Fruit fly (Drosophila melanogaster) whole organism, prepupa: ENCODE measurements around the gene gkt.

Experiments used
- Blimp-1 ChIP-seq: fragments of 200-800 bp; sonication (Bioruptor generic); optimal IDR thresholded peaks from 3 replicates; lab custom pipeline; 2017; ENCODE audit warnings: missing biosample characterization, missing genetic modification characterization, mild to moderate bottlenecking, moderate library complexity, missing genetic modification reagents
- CG10631 ChIP-seq: fragments of 200-800 bp; sonication (Bioruptor generic); optimal IDR thresholded peaks from 2 replicates; lab custom pipeline; 2016; ENCODE audit warnings: missing biosample characterization, missing genetic modification characterization
- CG10669 ChIP-seq: fragments of 200-800 bp; sonication (Bioruptor generic); optimal IDR thresholded peaks from 3 replicates; lab custom pipeline; 2018; ENCODE audit warnings: missing biosample characterization, mild to moderate bottlenecking, missing genetic modification characterization, moderate library complexity
- CG11294 ChIP-seq: fragments of 200-800 bp; sonication (Bioruptor generic); IDR thresholded peaks from 2 replicates; pipeline ENCODE4 v1.3.6; 2022; ENCODE audit warnings: missing biosample characterization, missing genetic modification characterization
- CG11902 ChIP-seq: fragments of 200-800 bp; sonication (Bioruptor generic); optimal IDR thresholded peaks from 3 replicates; lab custom pipeline; 2016; ENCODE audit warnings: missing biosample characterization, missing genetic modification characterization
- CG15336 ChIP-seq: fragments of 200-800 bp; sonication (Bioruptor generic); IDR thresholded peaks from 2 replicates; pipeline ENCODE4 v1.3.6; 2022; ENCODE audit warnings: missing biosample characterization, missing genetic modification characterization
- CG1621 ChIP-seq: fragments of 200-800 bp; sonication (Bioruptor generic); optimal IDR thresholded peaks from 3 replicates; lab custom pipeline; 2018; ENCODE audit warnings: missing biosample characterization, mild to moderate bottlenecking, missing genetic modification characterization
- CG16779 ChIP-seq: fragments of 200-800 bp; sonication (Bioruptor generic); optimal IDR thresholded peaks from 3 replicates; lab custom pipeline; 2017; ENCODE audit warnings: missing biosample characterization, mild to moderate bottlenecking, missing genetic modification characterization
- CG3032 ChIP-seq: fragments of 200-800 bp; optimal IDR thresholded peaks from 2 replicates; lab custom pipeline; 2019; ENCODE audit warnings: missing biosample characterization, mild to moderate bottlenecking, missing genetic modification characterization, moderate library complexity
- CG31627 ChIP-seq: fragments of 200-800 bp; sonication (Bioruptor generic); optimal IDR thresholded peaks from 3 replicates; lab custom pipeline; 2016; ENCODE audit warnings: missing biosample characterization, missing genetic modification characterization
- CG32006 ChIP-seq: fragments of 200-800 bp; sonication (Bioruptor generic); optimal IDR thresholded peaks from 3 replicates; lab custom pipeline; 2017; ENCODE audit warnings: missing biosample characterization, mild to moderate bottlenecking, missing genetic modification characterization
- CG34406 ChIP-seq: fragments of 200-800 bp; sonication (Bioruptor generic); optimal IDR thresholded peaks from 3 replicates; lab custom pipeline; 2016; ENCODE audit warnings: missing biosample characterization, missing genetic modification characterization
- CG3919 ChIP-seq: fragments of 200-800 bp; sonication (Bioruptor generic); optimal IDR thresholded peaks from 3 replicates; lab custom pipeline; 2016; ENCODE audit warnings: missing biosample characterization, missing genetic modification characterization
- CG4318 ChIP-seq: fragments of 200-800 bp; sonication (Bioruptor generic); optimal IDR thresholded peaks from 3 replicates; lab custom pipeline; 2017; ENCODE audit warnings: missing biosample characterization, mild to moderate bottlenecking, missing genetic modification characterization
- CG6163 ChIP-seq: fragments of 200-800 bp; sonication (Bioruptor generic); IDR thresholded peaks from 3 replicates; pipeline ENCODE4 v1.3.6; 2022; ENCODE audit warnings: missing biosample characterization, missing genetic modification characterization
- CG6276 ChIP-seq: fragments of 200-800 bp; sonication (Bioruptor generic); optimal IDR thresholded peaks from 2 replicates; lab custom pipeline; 2017; ENCODE audit warnings: missing biosample characterization, mild to moderate bottlenecking, missing genetic modification characterization
- CG6792 ChIP-seq: fragments of 200-800 bp; sonication (Bioruptor generic); optimal IDR thresholded peaks from 3 replicates; lab custom pipeline; 2016; ENCODE audit warnings: missing biosample characterization, missing genetic modification characterization
- CG6808 ChIP-seq: fragments of 200-800 bp; sonication (Bioruptor generic); optimal IDR thresholded peaks from 3 replicates; lab custom pipeline; 2017; ENCODE audit warnings: missing biosample characterization, missing genetic modification characterization, mild to moderate bottlenecking, moderate library complexity, missing genetic modification reagents
- CG8119 ChIP-seq: fragments of 200-800 bp; sonication (Bioruptor generic); IDR thresholded peaks from 3 replicates; pipeline ENCODE4 v1.3.6; 2022; ENCODE audit warnings: missing biosample characterization, missing genetic modification characterization
- CG8319 ChIP-seq: fragments of 200-800 bp; sonication (Bioruptor generic); optimal IDR thresholded peaks from 3 replicates; lab custom pipeline; 2016; ENCODE audit warnings: missing biosample characterization, missing genetic modification characterization
- CG8632 ChIP-seq: fragments of 200-800 bp; sonication (Bioruptor generic); optimal IDR thresholded peaks from 3 replicates; lab custom pipeline; 2016; ENCODE audit warnings: missing biosample characterization, missing genetic modification characterization
- CG9139 ChIP-seq: fragments of 200-800 bp; sonication (Bioruptor generic); optimal IDR thresholded peaks from 3 replicates; lab custom pipeline; 2017; ENCODE audit warnings: missing biosample characterization, mild to moderate bottlenecking, missing genetic modification characterization
- Eip78C ChIP-seq: fragments of 200-800 bp; sonication (Bioruptor generic); peaks from one replicate; lab custom pipeline; 2016; ENCODE audit warnings: missing biosample characterization, missing genetic modification characterization
- Ets21C ChIP-seq: fragments of 200-800 bp; sonication (Bioruptor generic); optimal IDR thresholded peaks from 3 replicates; lab custom pipeline; 2016; ENCODE audit warnings: missing biosample characterization, missing genetic modification characterization
- Gug ChIP-seq: fragments of 200-800 bp; sonication (Bioruptor generic); IDR thresholded peaks from 2 replicates; pipeline ENCODE4 v1.3.6; 2022; ENCODE audit warnings: missing biosample characterization, missing genetic modification characterization
- Hr38 ChIP-seq: sonication (Bioruptor generic); optimal IDR thresholded peaks from 2 replicates; lab custom pipeline; 2016; ENCODE audit warnings: missing biosample characterization, missing genetic modification characterization
- Hr39 ChIP-seq: fragments of 200-800 bp; sonication (Bioruptor generic); optimal IDR thresholded peaks from 2 replicates; lab custom pipeline; 2016; ENCODE audit warnings: missing biosample characterization, missing genetic modification characterization
- Hr4 ChIP-seq: fragments of 200-800 bp; sonication (Bioruptor generic); optimal IDR thresholded peaks from 3 replicates; lab custom pipeline; 2016; ENCODE audit warnings: missing biosample characterization, missing genetic modification characterization
- Lpt ChIP-seq: fragments of 200-800 bp; sonication (Bioruptor generic); optimal IDR thresholded peaks from 3 replicates; lab custom pipeline; 2016; ENCODE audit warnings: missing biosample characterization, missing genetic modification characterization
- OdsH ChIP-seq: fragments of 200-800 bp; sonication (Bioruptor generic); optimal IDR thresholded peaks from 3 replicates; lab custom pipeline; 2016; ENCODE audit warnings: missing biosample characterization, missing genetic modification characterization
- Smox ChIP-seq: fragments of 200-800 bp; sonication (Bioruptor generic); optimal IDR thresholded peaks from 3 replicates; lab custom pipeline; 2016; ENCODE audit warnings: missing biosample characterization, missing genetic modification characterization
- Sox102F ChIP-seq: fragments of 200-800 bp; sonication (Bioruptor generic); optimal IDR thresholded peaks from 2 replicates; lab custom pipeline; 2016; ENCODE audit warnings: missing biosample characterization, mild to moderate bottlenecking, missing genetic modification characterization
- Sox14 ChIP-seq: fragments of 200-800 bp; sonication (Bioruptor generic); optimal IDR thresholded peaks from 3 replicates; lab custom pipeline; 2016; ENCODE audit warnings: missing biosample characterization, missing genetic modification characterization
- Sox15 ChIP-seq: fragments of 200-800 bp; sonication (Bioruptor generic); optimal IDR thresholded peaks from 3 replicates; lab custom pipeline; 2016; ENCODE audit warnings: missing biosample characterization, missing genetic modification characterization
- achi ChIP-seq: fragments of 200-800 bp; sonication (Bioruptor generic); optimal IDR thresholded peaks from 3 replicates; lab custom pipeline; 2016; ENCODE audit warnings: missing biosample characterization, missing genetic modification characterization
- acj6 ChIP-seq: fragments of 200-800 bp; sonication (Bioruptor generic); optimal IDR thresholded peaks from 3 replicates; lab custom pipeline; 2016; ENCODE audit warnings: missing biosample characterization, missing genetic modification characterization
- dac ChIP-seq: fragments of 200-800 bp; sonication (Bioruptor generic); optimal IDR thresholded peaks from 2 replicates; lab custom pipeline; 2017; ENCODE audit warnings: missing biosample characterization, mild to moderate bottlenecking, missing genetic modification characterization
- eg ChIP-seq: fragments of 200-800 bp; sonication (Bioruptor generic); IDR thresholded peaks from 3 replicates; pipeline ENCODE4 v1.3.6; 2022; ENCODE audit warnings: missing biosample characterization, missing genetic modification characterization
- esn ChIP-seq: fragments of 200-800 bp; sonication (Bioruptor generic); optimal IDR thresholded peaks from 2 replicates; lab custom pipeline; 2016; ENCODE audit warnings: missing biosample characterization, mild to moderate bottlenecking, missing genetic modification characterization, moderate library complexity
- fd59A ChIP-seq: fragments of 200-800 bp; sonication (Bioruptor generic); optimal IDR thresholded peaks from 2 replicates; lab custom pipeline; 2017; ENCODE audit warnings: missing biosample characterization, mild to moderate bottlenecking, missing genetic modification characterization, missing genetic modification reagents
- fd85E ChIP-seq: fragments of 200-800 bp; sonication (Bioruptor generic); optimal IDR thresholded peaks from 3 replicates; lab custom pipeline; 2016; ENCODE audit warnings: missing biosample characterization, missing genetic modification characterization
- fkh ChIP-seq: fragments of 200-800 bp; sonication (Bioruptor generic); optimal IDR thresholded peaks from 3 replicates; lab custom pipeline; 2017; ENCODE audit warnings: missing biosample characterization, mild to moderate bottlenecking, missing genetic modification characterization, moderate library complexity
- lz ChIP-seq: fragments of 200-800 bp; sonication (Bioruptor generic); optimal IDR thresholded peaks from 3 replicates; lab custom pipeline; 2016; ENCODE audit warnings: missing biosample characterization, missing genetic modification characterization
- net ChIP-seq: fragments of 200-800 bp; sonication (Bioruptor generic); optimal IDR thresholded peaks from 3 replicates; lab custom pipeline; 2016; ENCODE audit warnings: missing biosample characterization, missing genetic modification characterization
- salr ChIP-seq, 2 experiments: fragments of 200-800 bp; sonication (Bioruptor generic); optimal IDR thresholded peaks; 3 replicates each; lab custom pipeline; 2016 to 2018; ENCODE audit warnings: missing biosample characterization in 2 of 2, missing genetic modification characterization in 2 of 2, mild to moderate bottlenecking in 1 of 2
- ss ChIP-seq, 2 experiments: fragments of 200-800 bp; sonication (Bioruptor generic); optimal IDR thresholded peaks; 2 replicates in 1 of 2; 3 replicates in 1 of 2; lab custom pipeline; 2017 to 2018; ENCODE audit warnings: mild to moderate bottlenecking in 2 of 2, missing biosample characterization in 2 of 2, missing genetic modification characterization in 2 of 2, moderate library complexity in 1 of 2

gkt gene

dm6 chr2L:3151657-3152056 is 8.1 kb upstream of the gkt start (continued):
- no peak for TF ChIP-seq ss (GFP tag; optimal IDR thresholded peaks at IDR 0.05; lab: Kevin White, UChicago)
- TF ChIP-seq CG3032 (tag; lab: Kevin White, UChicago), result peak; percentile 14
- no peak for TF ChIP-seq net
- no peak for TF ChIP-seq CG6276 (GFP tag; lab: Kevin White, UChicago)
- no peak for TF ChIP-seq fd85E (GFP tag; lab: Kevin White, UChicago)
- TF ChIP-seq CG10669 (GFP tag; lab: Kevin White, UChicago), result no peak
- peak; percentile 38 for TF ChIP-seq Sox14 (GFP tag; lab: Kevin White, UChicago)
- peak; percentile 28 for TF ChIP-seq Smox (GFP tag; lab: Kevin White, UChicago)
- TF ChIP-seq achi (GFP tag; lab: Kevin White, UChicago), result no peak
- TF ChIP-seq Eip78C, result peak; percentile 78
- peak; percentile 42 for TF ChIP-seq CG10631 (GFP tag; lab: Kevin White, UChicago)
- no peak for TF ChIP-seq CG16779 (tag; lab: Kevin White, UChicago)
- TF ChIP-seq Sox102F (GFP tag; lab: Kevin White, UChicago), result no peak
- TF ChIP-seq, all 60 proteins: peak for 20

DNA sequence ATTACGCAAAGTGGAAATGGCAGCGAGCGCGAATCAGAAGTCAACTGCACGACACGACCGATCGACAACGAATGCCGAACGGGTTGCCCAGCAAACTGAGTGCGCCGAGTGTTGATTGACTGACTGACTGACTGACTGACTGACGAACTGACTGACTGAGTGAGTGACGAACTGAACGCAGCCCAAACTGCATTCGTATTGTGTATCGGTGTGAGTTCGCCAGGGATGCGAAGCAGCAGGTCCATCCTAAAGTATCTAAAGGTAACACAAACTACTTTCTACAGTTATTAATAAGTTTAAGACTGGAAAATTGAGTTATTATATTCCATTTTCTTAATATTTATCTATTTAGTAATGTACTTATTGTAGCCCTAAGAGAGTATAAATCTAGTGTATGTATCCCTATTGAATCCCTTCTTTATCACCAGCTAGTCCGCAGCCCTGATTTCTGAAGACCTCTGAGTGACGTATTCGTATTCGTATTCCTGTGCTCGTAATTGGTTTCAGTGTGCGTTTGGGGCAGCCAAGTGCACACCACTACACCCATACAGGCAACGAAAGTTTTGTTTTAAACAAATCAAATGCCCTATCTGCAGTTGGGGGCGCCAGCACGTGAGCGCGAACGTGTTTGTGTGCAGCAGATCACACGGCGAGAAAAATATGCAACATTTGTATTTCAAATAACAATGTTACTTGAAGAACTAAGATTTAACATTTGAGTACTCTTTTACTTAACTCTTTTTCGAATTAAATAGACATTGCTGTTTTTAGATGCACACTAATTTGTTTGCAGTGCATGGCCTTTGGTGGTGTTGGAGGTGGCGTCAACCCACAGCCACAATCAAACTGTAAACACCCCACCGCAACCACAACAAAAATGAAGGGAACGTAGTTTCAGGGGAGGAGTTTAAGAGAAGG is 6.8 kb upstream of the gkt start:
- TF ChIP-seq CG11294 (GFP tag; lab: Robert Waterston, UW) (peak; percentile 74), CG8119 (GFP tag; lab: Robert Waterston, UW) (peak; percentile 85), CG6276 (GFP tag; lab: Kevin White, UChicago) (peak; percentile 74), CG31627 (GFP tag; lab: Kevin White, UChicago) (peak; percentile 84), salr (GFP tag; optimal IDR thresholded peaks at IDR 0.05; lab: Kevin White, UChicago) (peak; percentile 41 to 76), Hr4 (GFP tag; lab: Kevin White, UChicago) (peak; percentile 86), esn (GFP tag; lab: Kevin White, UChicago) (peak; percentile 79), CG6792 (GFP tag; lab: Kevin White, UChicago) (peak; percentile 76), Hr39 (peak; percentile 83), fd59A (peak; percentile 51), dac (GFP tag; lab: Kevin White, UChicago) (peak; percentile 59), CG9139 (peak; percentile 59), fkh (GFP tag; lab: Kevin White, UChicago) (peak; percentile 85), CG34406 (peak; percentile 63), Sox15 (GFP tag; lab: Kevin White, UChicago) (peak; percentile 59), CG8319 (GFP tag; lab: Kevin White, UChicago) (peak; percentile 76), Lpt (peak; percentile 72), CG15336 (peak; percentile 81), achi (GFP tag; lab: Kevin White, UChicago) (peak; percentile 77), Ets21C (peak; percentile 48), lz (peak; percentile 78), CG3919 (GFP tag; lab: Kevin White, UChicago) (peak; percentile 85), Gug (GFP tag; lab: Robert Waterston, UW) (peak; percentile 83), CG32006 (GFP tag; lab: Kevin White, UChicago) (peak; percentile 88), Blimp-1 (peak; percentile 36), CG1621 (tag; lab: Kevin White, UChicago) (peak; percentile 43), Eip78C (peak; percentile 94), fd85E (GFP tag; lab: Kevin White, UChicago) (peak; percentile 79), ss (GFP tag; optimal IDR thresholded peaks at IDR 0.05; lab: Kevin White, UChicago) (peak; percentile 14 to 49), acj6 (peak; percentile 77), CG16779 (tag; lab: Kevin White, UChicago) (no peak), Sox14 (GFP tag; lab: Kevin White, UChicago) (peak; percentile 84), eg (GFP tag; lab: Robert Waterston, UW) (peak; percentile 92), CG8632 (GFP tag; lab: Kevin White, UChicago) (peak; percentile 28), CG10631 (GFP tag; lab: Kevin White, UChicago) (peak; percentile 82), CG4318 (GFP tag; lab: Kevin White, UChicago) (peak; percentile 49), CG11902 (peak; percentile 58), CG6163 (GFP tag; lab: Robert Waterston, UW) (peak; percentile 92), net (peak; percentile 72), OdsH (GFP tag; lab: Kevin White, UChicago) (peak; percentile 78), Hr38 (peak; percentile 61), CG6808 (GFP tag; lab: Kevin White, UChicago) (peak; percentile 47)
